Worm (Caenorhabditis elegans): ENCODE data around the gene Y38C1AA.19.

- TF ChIP-seq ceh-28 (tag; optimal IDR thresholded peaks at IDR 0.05), result no peak
- TF ChIP-seq nhr-11 (tag; optimal IDR thresholded peaks at IDR 0.05), result no peak
- peak; percentile 56 for TF ChIP-seq pha-4 (tag; optimal IDR thresholded peaks at IDR 0.05)
- no peak for TF ChIP-seq R02D3.7 (tag; optimal IDR thresholded peaks at IDR 0.05)
- TF ChIP-seq zag-1 (tag; optimal IDR thresholded peaks at IDR 0.05), result no peak
- TF ChIP-seq ama-1 (optimal IDR thresholded peaks at IDR 0.05), result no peak
- TF ChIP-seq ztf-11 (tag; optimal IDR thresholded peaks at IDR 0.05), result no peak
- peak; percentile 8 for TF ChIP-seq nhr-23 (tag; optimal IDR thresholded peaks at IDR 0.05)
- TF ChIP-seq nhr-237 (tag; optimal IDR thresholded peaks at IDR 0.05), result no peak
- no peak for TF ChIP-seq unc-39 (tag; optimal IDR thresholded peaks at IDR 0.05)
- no peak for TF ChIP-seq ceh-82 (tag; optimal IDR thresholded peaks at IDR 0.05)
- TF ChIP-seq unc-62 (GFP tag; optimal IDR thresholded peaks at IDR 0.05), result peak; percentile 26
Observed at ce11 chrIV:143807-144371, 16.1 kb upstream of the Y38C1AA.19 start.
